Fruit fly (Drosophila melanogaster) whole organism, prepupa: ENCODE measurements around the gene par-6.
A peak's percentile ranks its signal among the peaks of the same experiment; 100 is the strongest.

Source experiments
- CG10631 ChIP-seq: fragments of 200-800 bp; sonication (Bioruptor generic); optimal IDR thresholded peaks from 2 replicates; lab custom pipeline; 2016; ENCODE audit warnings: missing biosample characterization, missing genetic modification characterization
- CG10669 ChIP-seq: fragments of 200-800 bp; sonication (Bioruptor generic); optimal IDR thresholded peaks from 3 replicates; lab custom pipeline; 2018; ENCODE audit warnings: missing biosample characterization, mild to moderate bottlenecking, missing genetic modification characterization, moderate library complexity
- CG11762 ChIP-seq: fragments of 200-800 bp; sonication (Bioruptor generic); optimal IDR thresholded peaks from 3 replicates; lab custom pipeline; 2016; ENCODE audit warnings: missing biosample characterization, missing genetic modification characterization; ENCODE audit not compliant: insufficient read depth
- CG15336 ChIP-seq: fragments of 200-800 bp; sonication (Bioruptor generic); IDR thresholded peaks from 2 replicates; pipeline ENCODE4 v1.3.6; 2022; ENCODE audit warnings: missing biosample characterization, missing genetic modification characterization
- CG1621 ChIP-seq: fragments of 200-800 bp; sonication (Bioruptor generic); optimal IDR thresholded peaks from 3 replicates; lab custom pipeline; 2018; ENCODE audit warnings: missing biosample characterization, mild to moderate bottlenecking, missing genetic modification characterization
- CG16779 ChIP-seq: fragments of 200-800 bp; sonication (Bioruptor generic); optimal IDR thresholded peaks from 3 replicates; lab custom pipeline; 2017; ENCODE audit warnings: missing biosample characterization, mild to moderate bottlenecking, missing genetic modification characterization
- CG3032 ChIP-seq: fragments of 200-800 bp; optimal IDR thresholded peaks from 2 replicates; lab custom pipeline; 2019; ENCODE audit warnings: missing biosample characterization, mild to moderate bottlenecking, missing genetic modification characterization, moderate library complexity
- CG31627 ChIP-seq: fragments of 200-800 bp; sonication (Bioruptor generic); optimal IDR thresholded peaks from 3 replicates; lab custom pipeline; 2016; ENCODE audit warnings: missing biosample characterization, missing genetic modification characterization
- CG32006 ChIP-seq: fragments of 200-800 bp; sonication (Bioruptor generic); optimal IDR thresholded peaks from 3 replicates; lab custom pipeline; 2017; ENCODE audit warnings: missing biosample characterization, mild to moderate bottlenecking, missing genetic modification characterization
- CG34406 ChIP-seq: fragments of 200-800 bp; sonication (Bioruptor generic); optimal IDR thresholded peaks from 3 replicates; lab custom pipeline; 2016; ENCODE audit warnings: missing biosample characterization, missing genetic modification characterization
- CG3919 ChIP-seq: fragments of 200-800 bp; sonication (Bioruptor generic); optimal IDR thresholded peaks from 3 replicates; lab custom pipeline; 2016; ENCODE audit warnings: missing biosample characterization, missing genetic modification characterization
- CG4318 ChIP-seq: fragments of 200-800 bp; sonication (Bioruptor generic); optimal IDR thresholded peaks from 3 replicates; lab custom pipeline; 2017; ENCODE audit warnings: missing biosample characterization, mild to moderate bottlenecking, missing genetic modification characterization
- CG6163 ChIP-seq: fragments of 200-800 bp; sonication (Bioruptor generic); IDR thresholded peaks from 3 replicates; pipeline ENCODE4 v1.3.6; 2022; ENCODE audit warnings: missing biosample characterization, missing genetic modification characterization
- CG6276 ChIP-seq: fragments of 200-800 bp; sonication (Bioruptor generic); optimal IDR thresholded peaks from 2 replicates; lab custom pipeline; 2017; ENCODE audit warnings: missing biosample characterization, mild to moderate bottlenecking, missing genetic modification characterization
- CG6792 ChIP-seq: fragments of 200-800 bp; sonication (Bioruptor generic); optimal IDR thresholded peaks from 3 replicates; lab custom pipeline; 2016; ENCODE audit warnings: missing biosample characterization, missing genetic modification characterization
- CG6808 ChIP-seq: fragments of 200-800 bp; sonication (Bioruptor generic); optimal IDR thresholded peaks from 3 replicates; lab custom pipeline; 2017; ENCODE audit warnings: missing biosample characterization, missing genetic modification characterization, mild to moderate bottlenecking, moderate library complexity, missing genetic modification reagents
- CG6854 ChIP-seq: fragments of 200-800 bp; sonication (Bioruptor generic); optimal IDR thresholded peaks from 2 replicates; lab custom pipeline; 2017; ENCODE audit warnings: missing biosample characterization, mild to moderate bottlenecking, missing genetic modification characterization
- CG7368 ChIP-seq: fragments of 200-800 bp; sonication (Bioruptor generic); optimal IDR thresholded peaks from 3 replicates; lab custom pipeline; 2016; ENCODE audit warnings: missing biosample characterization, missing genetic modification characterization
- CG8119 ChIP-seq: fragments of 200-800 bp; sonication (Bioruptor generic); IDR thresholded peaks from 3 replicates; pipeline ENCODE4 v1.3.6; 2022; ENCODE audit warnings: missing biosample characterization, missing genetic modification characterization
- CG8319 ChIP-seq: fragments of 200-800 bp; sonication (Bioruptor generic); optimal IDR thresholded peaks from 3 replicates; lab custom pipeline; 2016; ENCODE audit warnings: missing biosample characterization, missing genetic modification characterization
- CG9139 ChIP-seq: fragments of 200-800 bp; sonication (Bioruptor generic); optimal IDR thresholded peaks from 3 replicates; lab custom pipeline; 2017; ENCODE audit warnings: missing biosample characterization, mild to moderate bottlenecking, missing genetic modification characterization
- Eip75B ChIP-seq: fragments of 200-800 bp; sonication (Bioruptor generic); optimal IDR thresholded peaks from 3 replicates; lab custom pipeline; 2016; ENCODE audit warnings: missing biosample characterization, missing genetic modification characterization
- Eip78C ChIP-seq: fragments of 200-800 bp; sonication (Bioruptor generic); peaks from one replicate; lab custom pipeline; 2016; ENCODE audit warnings: missing biosample characterization, missing genetic modification characterization
- Eip93F ChIP-seq: fragments of 200-800 bp; sonication (Bioruptor generic); optimal IDR thresholded peaks from 2 replicates; lab custom pipeline; 2016; ENCODE audit warnings: missing biosample characterization, mild to moderate bottlenecking, missing genetic modification characterization
- Ets96B ChIP-seq: fragments of 200-800 bp; optimal IDR thresholded peaks from 2 replicates; lab custom pipeline; 2019; ENCODE audit warnings: missing biosample characterization, mild to moderate bottlenecking, missing genetic modification characterization, moderate library complexity
- Hr38 ChIP-seq: sonication (Bioruptor generic); optimal IDR thresholded peaks from 2 replicates; lab custom pipeline; 2016; ENCODE audit warnings: missing biosample characterization, missing genetic modification characterization
- Hr39 ChIP-seq: fragments of 200-800 bp; sonication (Bioruptor generic); optimal IDR thresholded peaks from 2 replicates; lab custom pipeline; 2016; ENCODE audit warnings: missing biosample characterization, missing genetic modification characterization
- Hr4 ChIP-seq: fragments of 200-800 bp; sonication (Bioruptor generic); optimal IDR thresholded peaks from 3 replicates; lab custom pipeline; 2016; ENCODE audit warnings: missing biosample characterization, missing genetic modification characterization
- Lpt ChIP-seq: fragments of 200-800 bp; sonication (Bioruptor generic); optimal IDR thresholded peaks from 3 replicates; lab custom pipeline; 2016; ENCODE audit warnings: missing biosample characterization, missing genetic modification characterization
- Met ChIP-seq: fragments of 200-800 bp; sonication (Bioruptor generic); optimal IDR thresholded peaks from 3 replicates; lab custom pipeline; 2016; ENCODE audit warnings: missing biosample characterization, missing genetic modification characterization
- OdsH ChIP-seq: fragments of 200-800 bp; sonication (Bioruptor generic); optimal IDR thresholded peaks from 3 replicates; lab custom pipeline; 2016; ENCODE audit warnings: missing biosample characterization, missing genetic modification characterization
- Sox14 ChIP-seq: fragments of 200-800 bp; sonication (Bioruptor generic); optimal IDR thresholded peaks from 3 replicates; lab custom pipeline; 2016; ENCODE audit warnings: missing biosample characterization, missing genetic modification characterization
- Sox15 ChIP-seq: fragments of 200-800 bp; sonication (Bioruptor generic); optimal IDR thresholded peaks from 3 replicates; lab custom pipeline; 2016; ENCODE audit warnings: missing biosample characterization, missing genetic modification characterization
- acj6 ChIP-seq: fragments of 200-800 bp; sonication (Bioruptor generic); optimal IDR thresholded peaks from 3 replicates; lab custom pipeline; 2016; ENCODE audit warnings: missing biosample characterization, missing genetic modification characterization
- dac ChIP-seq: fragments of 200-800 bp; sonication (Bioruptor generic); optimal IDR thresholded peaks from 2 replicates; lab custom pipeline; 2017; ENCODE audit warnings: missing biosample characterization, mild to moderate bottlenecking, missing genetic modification characterization
- dsx ChIP-seq: fragments of 200-800 bp; optimal IDR thresholded peaks from 3 replicates; lab custom pipeline; 2019; ENCODE audit warnings: missing biosample characterization, mild to moderate bottlenecking, missing genetic modification characterization, moderate library complexity; ENCODE audit not compliant: poor library complexity, severe bottlenecking
- eg ChIP-seq: fragments of 200-800 bp; sonication (Bioruptor generic); IDR thresholded peaks from 3 replicates; pipeline ENCODE4 v1.3.6; 2022; ENCODE audit warnings: missing biosample characterization, missing genetic modification characterization
- fd85E ChIP-seq: fragments of 200-800 bp; sonication (Bioruptor generic); optimal IDR thresholded peaks from 3 replicates; lab custom pipeline; 2016; ENCODE audit warnings: missing biosample characterization, missing genetic modification characterization
- fkh ChIP-seq: fragments of 200-800 bp; sonication (Bioruptor generic); optimal IDR thresholded peaks from 3 replicates; lab custom pipeline; 2017; ENCODE audit warnings: missing biosample characterization, mild to moderate bottlenecking, missing genetic modification characterization, moderate library complexity
- spab ChIP-seq: fragments of 200-800 bp; sonication (Bioruptor generic); optimal IDR thresholded peaks from 2 replicates; lab custom pipeline; 2017; ENCODE audit warnings: missing biosample characterization, mild to moderate bottlenecking, missing genetic modification characterization, missing genetic modification reagents
- ss ChIP-seq, 2 experiments: fragments of 200-800 bp; sonication (Bioruptor generic); optimal IDR thresholded peaks; 2 replicates in 1 of 2; 3 replicates in 1 of 2; lab custom pipeline; 2017 to 2018; ENCODE audit warnings: mild to moderate bottlenecking in 2 of 2, missing biosample characterization in 2 of 2, missing genetic modification characterization in 2 of 2, moderate library complexity in 1 of 2
- topi ChIP-seq: fragments of 200-800 bp; sonication (Bioruptor generic); optimal IDR thresholded peaks from 3 replicates; lab custom pipeline; 2016; ENCODE audit warnings: missing biosample characterization, missing genetic modification characterization

Gene par-6

DNA sequence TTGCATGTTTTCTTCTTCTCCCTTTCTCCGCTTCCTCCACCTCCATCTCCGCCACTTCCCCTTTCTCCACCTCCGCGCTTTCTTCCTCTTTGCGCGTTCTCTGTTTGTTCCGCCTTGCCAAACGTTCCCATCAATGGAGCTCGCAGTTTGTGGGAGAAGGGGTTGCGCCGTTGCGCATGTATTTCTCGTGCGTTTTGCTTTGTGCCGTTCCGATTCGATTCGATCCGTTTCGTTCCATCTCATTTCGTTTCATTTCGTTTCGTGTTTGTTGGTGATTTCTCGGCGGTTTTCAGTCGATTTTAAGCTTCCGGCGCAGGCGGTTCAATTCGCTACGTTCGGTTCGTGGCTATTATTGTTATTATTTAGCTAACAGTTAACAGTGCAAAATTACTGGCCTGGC is 19.8 kb downstream of the par-6 start (continued):
- TF ChIP-seq CG3919 (GFP tag; lab: Kevin White, UChicago): peak; percentile 24

DNA sequence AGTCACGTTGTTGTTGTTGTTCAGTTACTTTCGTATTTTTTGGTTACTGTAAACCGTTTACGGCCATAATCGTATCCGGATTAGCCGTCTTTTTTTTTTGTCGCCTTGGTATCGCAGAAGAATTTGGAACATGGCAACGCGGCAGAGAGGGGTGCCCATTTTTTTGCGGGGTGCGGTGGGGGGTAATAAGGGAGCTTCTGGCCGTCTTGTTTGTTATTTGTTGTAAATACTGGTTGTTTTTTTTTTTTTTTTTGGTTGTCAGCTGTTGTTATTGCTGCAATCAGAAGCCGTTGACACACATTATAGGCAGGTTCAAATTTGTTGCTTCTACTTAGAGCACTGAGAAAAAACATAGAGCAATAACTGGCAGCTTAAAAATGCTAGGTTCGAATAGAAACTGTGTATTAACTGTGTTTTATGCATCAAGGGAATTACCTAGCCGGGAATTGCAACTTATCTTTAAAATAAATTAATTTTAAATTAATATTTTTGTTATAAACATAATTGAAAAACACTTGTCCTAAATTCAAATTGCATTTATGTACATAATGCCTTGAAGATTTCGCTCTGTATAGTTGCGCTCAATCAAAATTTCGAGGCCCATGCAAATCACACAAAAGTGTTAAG is 21.2 kb downstream of the par-6 start:
- TF ChIP-seq Eip78C (peak; percentile 55), CG32006 (peak; percentile 56), CG6276 (GFP tag; lab: Kevin White, UChicago) (peak; percentile 37), CG7368 (GFP tag; lab: Kevin White, UChicago) (no peak), CG15336 (GFP tag; lab: Robert Waterston, UW) (peak; percentile 53; the same call in 1 of the 2 replicates), CG9139 (GFP tag; lab: Kevin White, UChicago) (no peak), Ets96B (no peak), eg (GFP tag; lab: Robert Waterston, UW) (peak; percentile 46; the same call in 2 of the 3 replicates), CG6163 (0 out of 3 replicates have a peak, but pooled peaks have one; percentile 28), CG8119 (GFP tag; lab: Robert Waterston, UW) (0 out of 3 replicates have a peak, but pooled peaks have one; percentile 22)
- TF ChIP-seq, all 60 proteins: peak for 7

DNA sequence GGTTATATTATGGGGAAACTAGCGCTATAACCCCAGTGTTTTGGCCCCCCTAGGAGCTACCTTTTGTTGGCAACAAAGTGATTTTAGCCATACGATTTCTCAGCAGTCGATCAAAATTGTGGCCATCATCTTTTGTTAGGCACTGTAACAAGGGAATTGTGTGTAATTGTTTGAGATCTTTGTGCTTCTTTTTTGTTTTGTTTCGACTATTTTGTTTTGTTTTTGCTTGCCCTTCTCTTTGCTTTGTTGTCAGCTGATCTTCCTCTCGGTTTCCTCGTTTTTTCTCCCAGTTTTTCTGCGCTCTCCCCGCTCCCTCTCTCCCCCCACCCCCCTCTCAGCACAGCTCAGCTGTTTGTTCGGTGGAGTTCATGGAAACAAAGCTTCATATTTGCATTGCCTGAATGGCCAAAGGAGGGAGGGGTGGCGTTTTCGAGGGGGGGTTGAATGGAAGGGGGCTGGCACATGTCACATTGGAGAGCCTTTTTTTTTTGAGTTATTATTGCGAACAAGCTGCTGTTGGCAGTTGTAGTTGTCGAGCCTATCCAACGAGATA is 22.9 kb downstream of the par-6 start:
- peak; percentile 55 for TF ChIP-seq CG16779 (tag; lab: Kevin White, UChicago)
- no peak for TF ChIP-seq CG6792 (GFP tag; lab: Kevin White, UChicago)
- no peak for TF ChIP-seq CG6854 (GFP tag; lab: Kevin White, UChicago)
- TF ChIP-seq CG9139 (GFP tag; lab: Kevin White, UChicago): peak; percentile 82
- peak; percentile 31 for TF ChIP-seq spab (GFP tag; lab: Kevin White, UChicago)
- TF ChIP-seq dsx (GFP tag; lab: Kevin White, UChicago): peak; percentile 25
- TF ChIP-seq ss (GFP tag; optimal IDR thresholded peaks at IDR 0.05; lab: Kevin White, UChicago): peak; percentile 56 to 61
- TF ChIP-seq topi (GFP tag; lab: Kevin White, UChicago): no peak
- peak; percentile 45 for TF ChIP-seq fkh
- TF ChIP-seq CG6163: peak; percentile 75
- TF ChIP-seq eg (GFP tag; lab: Robert Waterston, UW): 0 out of 3 replicates have a peak, but pooled peaks have one; percentile 30
- TF ChIP-seq Sox14 (GFP tag; lab: Kevin White, UChicago): peak; percentile 15
- peak; percentile 52 for TF ChIP-seq CG1621 (tag; lab: Kevin White, UChicago)
- peak; percentile 66 for TF ChIP-seq Ets96B
- TF ChIP-seq CG10669: peak; percentile 58
- TF ChIP-seq CG6808 (GFP tag; lab: Kevin White, UChicago): peak; percentile 75
- TF ChIP-seq CG3032 (tag; lab: Kevin White, UChicago): peak; percentile 38
- no peak for TF ChIP-seq Eip93F (GFP tag; lab: Kevin White, UChicago)

DNA sequence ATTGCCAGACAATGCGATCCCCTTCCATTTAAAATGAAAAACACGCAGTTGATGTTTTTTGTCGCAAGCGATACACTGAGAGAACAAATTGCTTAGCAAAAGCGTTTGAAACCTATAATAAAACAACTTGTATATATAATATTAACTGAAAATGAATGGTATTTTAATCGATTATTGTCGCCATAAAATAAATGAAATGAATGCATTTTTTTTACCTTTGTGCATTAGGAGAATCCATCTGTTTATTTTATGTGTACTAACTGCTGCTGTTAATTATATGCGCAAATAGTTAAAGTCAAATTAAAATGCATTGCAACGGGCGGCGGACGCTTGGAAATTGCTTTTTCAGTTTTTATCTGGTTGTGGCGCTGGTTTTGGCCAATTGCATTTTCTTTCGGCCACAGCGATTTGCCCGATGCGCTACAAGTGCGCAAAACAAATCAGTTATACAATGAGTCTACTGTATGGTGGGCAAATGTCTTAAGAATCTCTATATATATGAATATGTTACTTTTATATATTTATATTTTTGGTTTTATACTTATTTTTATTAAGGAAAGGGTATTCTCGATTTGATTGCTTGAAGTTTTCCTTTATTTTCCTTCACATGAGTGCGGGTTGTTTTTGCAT is 23.5 kb downstream of the par-6 start:
- TF ChIP-seq ss (GFP tag; optimal IDR thresholded peaks at IDR 0.05; lab: Kevin White, UChicago): peak in 1 of 2 experiments; percentile 34
- peak; percentile 64 for TF ChIP-seq Met
- peak; percentile 81 for TF ChIP-seq CG15336 (GFP tag; lab: Robert Waterston, UW)
- peak; percentile 34 for TF ChIP-seq CG11762 (GFP tag; lab: Kevin White, UChicago)
- TF ChIP-seq CG34406 (GFP tag; lab: Kevin White, UChicago): peak; percentile 48
- peak; percentile 51 for TF ChIP-seq CG8319 (GFP tag; lab: Kevin White, UChicago)
- TF ChIP-seq Hr39 (GFP tag; lab: Kevin White, UChicago): peak; percentile 32
- TF ChIP-seq CG10631 (GFP tag; lab: Kevin White, UChicago): peak; percentile 57
- peak; percentile 24 for TF ChIP-seq dac
- TF ChIP-seq CG31627: peak; percentile 33
- no peak for TF ChIP-seq CG9139 (GFP tag; lab: Kevin White, UChicago)
- no peak for TF ChIP-seq CG4318 (GFP tag; lab: Kevin White, UChicago)
- TF ChIP-seq Hr4 (GFP tag; lab: Kevin White, UChicago): peak; percentile 76
- TF ChIP-seq fkh: no peak
- peak; percentile 61 for TF ChIP-seq CG6276 (GFP tag; lab: Kevin White, UChicago)
- peak; percentile 60 for TF ChIP-seq OdsH (GFP tag; lab: Kevin White, UChicago)
- peak; percentile 52 for TF ChIP-seq Eip75B (GFP tag; lab: Kevin White, UChicago)
- TF ChIP-seq Hr38 (GFP tag; lab: Kevin White, UChicago): no peak
- no peak for TF ChIP-seq fd85E (GFP tag; lab: Kevin White, UChicago)
- TF ChIP-seq Eip78C: peak; percentile 89
- TF ChIP-seq CG6854 (GFP tag; lab: Kevin White, UChicago): no peak
- peak; percentile 49 for TF ChIP-seq Lpt (GFP tag; lab: Kevin White, UChicago)
- TF ChIP-seq CG8119 (GFP tag; lab: Robert Waterston, UW): peak; percentile 77
- peak; percentile 68 for TF ChIP-seq acj6 (GFP tag; lab: Kevin White, UChicago)
- peak; percentile 47 for TF ChIP-seq Sox15 (GFP tag; lab: Kevin White, UChicago)
